Worm (Caenorhabditis elegans): Measurements from ENCODE around the gene cls-1.
A peak's percentile ranks its signal among the peaks of the same experiment; 100 is the strongest.

The cls-1 gene

ce11 chrIII:7534648-7535047 lies 26.7 kb downstream of the cls-1 start (continued):
- TF ChIP-seq lsy-2 (tag; optimal IDR thresholded peaks at IDR 0.05), result peak; percentile 46 to 82
- TF ChIP-seq mbf-1 (tag; optimal IDR thresholded peaks at IDR 0.05), result no peak
- TF ChIP-seq nhr-11 (tag; optimal IDR thresholded peaks at IDR 0.05), result no peak
- peak; percentile 22 for TF ChIP-seq C34F6.9 (tag; optimal IDR thresholded peaks at IDR 0.05)
- no peak for TF ChIP-seq nhr-12 (tag; optimal IDR thresholded peaks at IDR 0.05)
- TF ChIP-seq mdl-1 (tag; optimal IDR thresholded peaks at IDR 0.05), result peak in 1 of 2 experiments; percentile 4
- TF ChIP-seq ceh-82 (tag; optimal IDR thresholded peaks at IDR 0.05), result no peak
- peak; percentile 64 for TF ChIP-seq unc-62 (GFP tag; optimal IDR thresholded peaks at IDR 0.05)
- TF ChIP-seq nhr-21 (tag; optimal IDR thresholded peaks at IDR 0.05), result no peak
- TF ChIP-seq unc-55 (GFP tag; optimal IDR thresholded peaks at IDR 0.05), result peak; percentile 61
- no peak for TF ChIP-seq elt-3 (tag; optimal IDR thresholded peaks at IDR 0.05)
- TF ChIP-seq unc-39 (tag; optimal IDR thresholded peaks at IDR 0.05), result no peak
- peak; percentile 59 for TF ChIP-seq nhr-129 (tag; optimal IDR thresholded peaks at IDR 0.05)

- no peak for TF ChIP-seq lin-11 (tag; optimal IDR thresholded peaks at IDR 0.05)
- TF ChIP-seq unc-55 (GFP tag; optimal IDR thresholded peaks at IDR 0.05), result peak; percentile 55
- peak; percentile 54 for TF ChIP-seq mab-5 (tag; optimal IDR thresholded peaks at IDR 0.05)
- no peak for TF ChIP-seq blmp-1 (tag; optimal IDR thresholded peaks at IDR 0.05; ENCODE audit: insufficient read depth)
Measured at ce11 chrIII:7535347-7535746, 27.4 kb downstream of the cls-1 start.

- TF ChIP-seq R02D3.7 (tag; optimal IDR thresholded peaks at IDR 0.05) (no peak), nhr-129 (tag; optimal IDR thresholded peaks at IDR 0.05) (peak; percentile 5), nhr-77 (tag; optimal IDR thresholded peaks at IDR 0.05) (no peak), lsy-2 (tag; optimal IDR thresholded peaks at IDR 0.05) (peak in 1 of 2 experiments; percentile 38), ztf-4 (tag; optimal IDR thresholded peaks at IDR 0.05) (no peak), lin-13 (GFP tag; optimal IDR thresholded peaks at IDR 0.05) (no peak), aly-2 (tag; optimal IDR thresholded peaks at IDR 0.05) (no peak), ZK546.5 (tag; optimal IDR thresholded peaks at IDR 0.05) (no peak), mdl-1 (tag; optimal IDR thresholded peaks at IDR 0.05) (peak in 1 of 2 experiments; percentile 56), mab-5 (tag; optimal IDR thresholded peaks at IDR 0.05) (peak; percentile 36), nhr-11 (tag; optimal IDR thresholded peaks at IDR 0.05) (no peak), nhr-10 (tag; optimal IDR thresholded peaks at IDR 0.05) (no peak), nhr-25 (tag; optimal IDR thresholded peaks at IDR 0.05) (no peak), alr-1 (tag; optimal IDR thresholded peaks at IDR 0.05) (no peak), F13H6.1 (tag; optimal IDR thresholded peaks at IDR 0.05) (no peak), unc-55 (GFP tag; optimal IDR thresholded peaks at IDR 0.05) (peak; percentile 35), nhr-6 (tag; optimal IDR thresholded peaks at IDR 0.05) (no peak)
Measured at ce11 chrIII:7536559-7536958, 28.6 kb downstream of the cls-1 start, which contains the start of gene lin-39. TSS of gene lin-39 (minus strand) at chrIII:7536632.

- TF ChIP-seq nhr-25 (tag; optimal IDR thresholded peaks at IDR 0.05), result no peak
Measured at ce11 chrIII:7542037-7542436, 34.1 kb downstream of the cls-1 start.

- TF ChIP-seq crh-2 (tag; optimal IDR thresholded peaks at IDR 0.05) (peak; percentile 19), lsy-2 (tag; optimal IDR thresholded peaks at IDR 0.05) (peak in 1 of 2 experiments; percentile 52), unc-55 (GFP tag; optimal IDR thresholded peaks at IDR 0.05) (peak; percentile 62), unc-39 (tag; optimal IDR thresholded peaks at IDR 0.05) (no peak), sem-4 (tag; optimal IDR thresholded peaks at IDR 0.05) (no peak), blmp-1 (tag; optimal IDR thresholded peaks at IDR 0.05; ENCODE audit: insufficient read depth) (peak; percentile 4), C34F6.9 (tag; optimal IDR thresholded peaks at IDR 0.05) (peak; percentile 51), nhr-129 (tag; optimal IDR thresholded peaks at IDR 0.05) (peak; percentile 22), mab-5 (tag; optimal IDR thresholded peaks at IDR 0.05) (peak; percentile 87)
Measured at ce11 chrIII:7544211-7544610, 36.2 kb downstream of the cls-1 start.

- TF ChIP-seq gmeb-1 (tag; optimal IDR thresholded peaks at IDR 0.05) (no peak), nhr-77 (tag; optimal IDR thresholded peaks at IDR 0.05) (no peak), blmp-1 (tag; optimal IDR thresholded peaks at IDR 0.05; ENCODE audit: insufficient read depth) (no peak), lin-13 (GFP tag; optimal IDR thresholded peaks at IDR 0.05) (no peak), mbf-1 (tag; optimal IDR thresholded peaks at IDR 0.05) (no peak), R02D3.7 (tag; optimal IDR thresholded peaks at IDR 0.05) (no peak), ceh-16 (tag; optimal IDR thresholded peaks at IDR 0.05) (no peak), skn-1 (tag; optimal IDR thresholded peaks at IDR 0.05) (no peak), unc-62 (GFP tag; optimal IDR thresholded peaks at IDR 0.05) (no peak), nhr-23 (tag; optimal IDR thresholded peaks at IDR 0.05) (no peak), mab-5 (tag; optimal IDR thresholded peaks at IDR 0.05) (no peak), nhr-25 (tag; optimal IDR thresholded peaks at IDR 0.05) (no peak), aly-2 (tag; optimal IDR thresholded peaks at IDR 0.05) (no peak), ztf-11 (tag; optimal IDR thresholded peaks at IDR 0.05) (no peak), zag-1 (tag; optimal IDR thresholded peaks at IDR 0.05) (no peak), nhr-12 (tag; optimal IDR thresholded peaks at IDR 0.05) (no peak), nhr-11 (tag; optimal IDR thresholded peaks at IDR 0.05) (no peak), Y55F3AM.14 (GFP tag; optimal IDR thresholded peaks at IDR 0.05) (no peak), sma-3 (GFP tag; optimal IDR thresholded peaks at IDR 0.05) (no peak)
Measured at ce11 chrIII:7545189-7545588, 37.2 kb downstream of the cls-1 start.
